Worm (Caenorhabditis elegans): Measurements from ENCODE around the gene acly-2.

DNA sequence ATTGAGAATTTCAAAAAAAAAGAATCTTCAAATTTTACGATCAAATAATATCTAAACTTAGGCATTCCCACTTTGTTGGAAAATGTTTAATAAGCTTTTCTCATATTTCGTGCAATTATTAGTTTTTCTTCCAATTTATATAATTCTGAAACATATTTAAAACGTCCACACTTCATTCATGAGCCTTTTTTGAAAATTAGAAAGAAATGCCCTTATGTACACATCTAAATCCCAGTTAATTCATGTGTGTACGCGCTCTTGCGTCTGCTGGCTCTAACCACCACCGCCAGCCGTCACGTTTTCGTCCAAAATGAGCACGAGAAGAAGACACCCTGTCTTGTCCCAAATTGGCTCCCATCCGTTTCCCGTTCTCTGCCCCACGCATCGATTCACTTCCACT is 50.3 kb downstream of the acly-2 start:
- TF ChIP-seq nhr-76 (tag; optimal IDR thresholded peaks at IDR 0.05) (no peak), lin-13 (GFP tag; optimal IDR thresholded peaks at IDR 0.05) (no peak), snpc-4 (tag; optimal IDR thresholded peaks at IDR 0.05) (no peak), ceh-63 (GFP tag; optimal IDR thresholded peaks at IDR 0.05) (no peak), unc-62 (GFP tag; optimal IDR thresholded peaks at IDR 0.05) (no peak), ztf-11 (tag; optimal IDR thresholded peaks at IDR 0.05) (no peak), nhr-12 (tag; optimal IDR thresholded peaks at IDR 0.05) (no peak), mef-2 (tag; optimal IDR thresholded peaks at IDR 0.05) (no peak), nhr-19 (GFP tag; conservative IDR thresholded peaks at IDR 0.05) (no peak), sptf-1 (tag; optimal IDR thresholded peaks at IDR 0.05) (no peak)
